Worm (Caenorhabditis elegans): ENCODE results near the gene unc-129.

DNA sequence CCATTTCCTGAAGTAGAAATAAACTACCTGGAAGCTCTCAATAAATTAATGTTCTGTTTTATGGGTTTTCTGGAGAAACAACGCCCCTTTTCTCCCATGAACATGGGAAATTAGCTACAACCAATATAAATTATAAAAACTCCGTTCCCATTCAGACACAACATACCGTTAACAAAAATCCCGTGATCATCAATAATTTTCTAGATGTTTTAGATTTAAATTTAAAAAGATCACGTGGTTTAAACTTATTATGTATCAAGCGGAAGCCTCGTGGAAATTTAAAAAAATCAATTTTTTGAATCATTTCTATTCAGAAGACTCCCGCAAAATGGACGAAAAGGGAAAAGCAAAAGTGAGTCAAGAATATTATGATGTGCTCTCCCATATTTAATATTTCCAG lies 39.3 kb downstream of the unc-129 start, which contains the start of gene C53B4.2:
- TF ChIP-seq flt-1 (GFP tag; IDR thresholded peaks at IDR 0.05) (no peak), sea-1 (GFP tag; conservative IDR thresholded peaks at IDR 0.05) (no peak), hnd-1 (tag; optimal IDR thresholded peaks at IDR 0.05) (no peak), hmbx-1 (tag; optimal IDR thresholded peaks at IDR 0.05) (no peak), tbx-37 (GFP tag; conservative IDR thresholded peaks at IDR 0.05) (no peak), pes-1 (GFP tag; IDR thresholded peaks at IDR 0.05) (no peak)

All from whole organism, early embryonic.